Fruit fly (Drosophila melanogaster) Kc167 (cell line): ENCODE results near the gene Rabex-5.
"Not testable (repeated sequence)": the region's sequence is repeated elsewhere in the genome, so short reads cannot be mapped to it uniquely, and the experiment has no call there.

ENCODE experiments used
- Myc ChIP-seq: fragments of >200 bp; optimal IDR thresholded peaks from 2 replicates; lab custom pipeline; 2017; ENCODE audit warnings: missing external identifiers
- Sin3A ChIP-seq: fragments of >200 bp; optimal IDR thresholded peaks from 2 replicates; lab custom pipeline; 2018; ENCODE audit warnings: missing external identifiers
- h ChIP-seq: fragments of >200 bp; optimal IDR thresholded peaks from 3 replicates; lab custom pipeline; 2018; ENCODE audit warnings: missing external identifiers
- insv ChIP-seq: fragments of >200 bp; optimal IDR thresholded peaks from 3 replicates; lab custom pipeline; 2018; ENCODE audit warnings: missing external identifiers
- psq ChIP-seq: fragments of >200 bp; optimal IDR thresholded peaks from 2 replicates; lab custom pipeline; 2017; ENCODE audit warnings: missing external identifiers
- ttk ChIP-seq: sonication (Bioruptor generic); optimal IDR thresholded peaks from 2 replicates; lab custom pipeline; 2017; ENCODE audit warnings: missing external identifiers

Rabex-5 gene

DNA sequence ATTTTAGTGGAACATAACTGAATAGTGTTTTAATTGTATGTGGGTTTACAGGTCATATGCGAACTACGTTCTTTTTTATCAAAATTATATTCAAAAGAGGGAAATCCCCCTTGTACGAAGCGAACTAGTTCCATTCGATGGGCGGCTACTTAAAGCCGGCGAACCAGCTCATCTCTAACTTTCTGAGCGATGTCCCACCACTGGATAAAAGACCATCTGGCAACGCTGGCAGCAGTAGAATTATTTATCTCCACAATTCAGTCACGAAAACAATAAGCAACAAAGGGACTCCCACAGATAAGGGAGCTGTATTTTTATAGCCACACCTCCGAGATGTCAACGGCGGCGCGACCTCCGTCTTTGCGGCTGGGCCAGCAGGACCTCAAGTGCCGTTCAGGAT lies at the start of gene Rabex-5:
TSS of gene Rabex-5 (plus strand) at position 221 of the 400 bp plus-strand sequence.
- TF ChIP-seq psq (lab: Kevin White, UChicago) (no peak), insv (lab: Kevin White, UChicago) (no peak), Sin3A (lab: Kevin White, UChicago) (no peak), ttk (lab: Kevin White, UChicago) (no peak), h (lab: Kevin White, UChicago) (no peak), Myc (lab: Kevin White, UChicago) (no peak)

DNA sequence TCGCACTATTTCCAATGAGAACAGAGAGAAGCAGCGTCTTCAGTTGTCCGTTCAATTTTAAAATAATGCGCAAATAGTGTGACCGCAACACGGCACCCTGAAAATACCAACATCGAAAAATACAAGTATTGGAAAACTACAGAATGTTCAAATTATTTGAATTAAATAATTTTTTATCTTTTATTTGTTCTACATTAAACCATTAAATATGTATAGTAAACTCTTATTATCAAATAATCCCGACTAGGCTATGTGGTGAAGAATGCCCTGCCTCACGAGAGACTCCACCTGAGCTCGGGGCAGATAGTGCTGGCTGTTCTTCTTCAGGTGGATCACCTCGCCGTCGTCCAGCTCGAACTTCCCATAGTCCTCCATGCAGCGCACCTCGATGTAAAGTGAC lies 48.9 kb upstream of the Rabex-5 start, which contains the start of gene CG32318:
TSS of gene CG32318 (minus strand) at position 101 of the 400 bp plus-strand sequence.
- not testable (repeated sequence) for TF ChIP-seq ttk, psq, insv (lab: Kevin White, UChicago)

DNA sequence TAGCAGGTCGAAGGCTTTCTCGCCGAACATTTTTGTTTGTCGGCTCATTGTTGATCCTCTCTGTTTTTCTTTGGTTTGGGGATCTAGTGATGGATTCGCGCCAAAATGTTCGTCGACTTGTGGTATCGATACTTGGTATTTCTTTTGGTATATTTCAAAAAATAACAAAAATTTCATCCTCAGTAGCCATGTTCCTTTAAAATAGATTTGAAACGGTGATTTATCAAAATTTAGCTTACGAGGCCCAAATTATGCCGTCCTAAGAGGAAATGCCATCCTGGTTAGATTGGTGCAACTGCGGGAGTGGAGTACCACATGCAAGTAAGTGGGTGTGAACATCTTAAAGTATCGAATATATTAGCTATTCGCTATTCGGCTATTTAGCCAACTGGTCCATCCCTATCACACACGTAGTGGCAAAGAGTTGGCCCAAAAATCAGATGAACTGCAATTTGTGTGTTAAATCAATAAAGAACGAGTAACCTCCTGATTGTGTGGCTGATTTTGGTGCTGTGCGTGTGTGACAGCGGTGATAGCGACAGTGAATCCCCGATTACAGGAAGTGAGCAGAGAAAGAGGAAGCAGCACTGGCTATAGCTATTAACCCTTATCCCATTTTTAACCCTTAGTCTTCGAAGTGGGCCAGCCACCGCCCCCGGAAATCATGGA lies 48.0 kb upstream of the Rabex-5 start, which contains the start of the genes Psf1 and Sac1:
TSS of gene Psf1 (minus strand) at position 51 of the 669 bp plus-strand sequence.
TSS of gene Sac1 (plus strand) at position 191 of the 669 bp plus-strand sequence.
- TF ChIP-seq h (lab: Kevin White, UChicago) (no peak), Sin3A (lab: Kevin White, UChicago) (no peak), insv (lab: Kevin White, UChicago) (no peak), Myc (lab: Kevin White, UChicago) (no peak), ttk (lab: Kevin White, UChicago) (no peak), psq (lab: Kevin White, UChicago) (no peak)

dm6 chr3L:1250396-1250795 lies 45.3 kb upstream of the Rabex-5 start, which contains the start of gene Bfc:
TSS of gene Bfc (plus strand) at chr3L:1250696.
- no peak for TF ChIP-seq ttk (lab: Kevin White, UChicago)
- no peak for TF ChIP-seq insv (lab: Kevin White, UChicago)
- no peak for TF ChIP-seq psq (lab: Kevin White, UChicago)
- TF ChIP-seq Myc (lab: Kevin White, UChicago), result no peak
- TF ChIP-seq h (lab: Kevin White, UChicago), result no peak
- TF ChIP-seq Sin3A (lab: Kevin White, UChicago), result no peak

- TF ChIP-seq h (lab: Kevin White, UChicago), result no peak
- TF ChIP-seq psq (lab: Kevin White, UChicago), result no peak
- TF ChIP-seq insv (lab: Kevin White, UChicago), result no peak
- no peak for TF ChIP-seq Sin3A (lab: Kevin White, UChicago)
- no peak for TF ChIP-seq ttk (lab: Kevin White, UChicago)
- no peak for TF ChIP-seq Myc (lab: Kevin White, UChicago)
These were observed 44.0 kb upstream of the Rabex-5 start, which contains the start of the genes CG9130 and CG9133 for dm6 chr3L:1251712-1252111. TSS of gene CG9130 (plus strand) at chr3L:1252012. TSS of gene CG9133 (plus strand) at chr3L:1252012.

DNA sequence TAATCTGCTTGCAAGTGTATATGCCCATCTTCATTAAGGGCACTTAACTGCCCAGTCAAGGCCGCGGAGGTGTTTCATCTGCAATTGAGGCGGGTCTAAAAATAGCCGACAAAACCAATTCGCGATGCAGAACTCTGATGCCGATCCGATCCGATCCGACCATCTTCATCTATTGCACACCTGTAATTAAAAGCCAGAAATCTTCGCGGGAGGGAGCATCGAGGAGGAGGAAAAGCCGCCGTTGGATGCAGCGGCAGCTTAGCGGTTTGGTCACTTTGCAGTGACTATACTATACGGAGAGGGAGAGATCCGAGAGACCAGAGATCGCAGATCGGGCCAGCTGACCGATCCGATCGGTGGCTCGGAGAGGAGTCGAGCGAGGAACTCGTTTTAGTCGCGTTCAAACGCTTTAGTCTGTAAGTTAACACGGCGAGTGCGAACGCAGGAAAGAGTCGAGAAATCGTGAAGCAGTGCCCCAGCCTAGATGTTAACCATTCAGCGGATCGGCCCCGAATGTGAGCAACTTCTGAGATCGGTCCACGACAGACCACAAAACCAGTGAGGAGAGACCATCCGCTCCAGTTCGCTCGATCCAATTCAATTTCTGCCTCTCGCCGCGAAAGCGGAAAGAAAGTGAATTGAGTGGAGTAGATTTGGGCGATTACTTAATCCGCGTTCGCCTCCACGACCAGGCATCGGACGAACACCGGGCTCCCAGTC lies 39.5 kb upstream of the Rabex-5 start, which contains the start of gene tfc:
TSS of gene tfc (plus strand) at position 389 of the 720 bp plus-strand sequence.
- no peak for TF ChIP-seq insv (lab: Kevin White, UChicago)
- TF ChIP-seq h (lab: Kevin White, UChicago), result no peak
- no peak for TF ChIP-seq Myc (lab: Kevin White, UChicago)
- TF ChIP-seq psq (lab: Kevin White, UChicago), result no peak
- no peak for TF ChIP-seq Sin3A (lab: Kevin White, UChicago)
- TF ChIP-seq ttk (lab: Kevin White, UChicago), result no peak

dm6 chr3L:1258547-1258946 lies 37.2 kb upstream of the Rabex-5 start:
- TF ChIP-seq psq (lab: Kevin White, UChicago), result no peak
- no peak for TF ChIP-seq ttk (lab: Kevin White, UChicago)
- no peak for TF ChIP-seq insv (lab: Kevin White, UChicago)
- no peak for TF ChIP-seq h (lab: Kevin White, UChicago)
- TF ChIP-seq Myc (lab: Kevin White, UChicago), result no peak
- TF ChIP-seq Sin3A (lab: Kevin White, UChicago), result no peak

DNA sequence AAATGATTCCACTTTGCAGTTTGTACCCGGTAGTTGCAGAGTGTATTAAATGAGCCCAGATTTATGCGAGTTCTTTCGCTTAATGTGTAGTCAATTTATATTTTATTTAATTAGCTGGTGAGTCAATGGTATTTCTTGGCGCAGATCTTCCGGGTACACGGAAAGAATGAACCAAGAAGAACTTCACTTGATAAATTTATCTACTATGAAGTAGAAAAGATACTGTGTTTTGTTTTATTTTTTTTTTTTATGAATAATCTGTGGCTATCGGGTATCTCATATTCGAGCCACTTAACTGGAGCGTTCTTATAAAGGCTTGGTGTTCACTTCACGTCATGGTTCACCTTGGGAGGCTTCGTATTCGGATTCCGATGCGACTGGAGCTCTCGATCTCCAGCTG lies 30.7 kb upstream of the Rabex-5 start:
- no peak for TF ChIP-seq ttk (lab: Kevin White, UChicago)
- no peak for TF ChIP-seq h (lab: Kevin White, UChicago)
- TF ChIP-seq Myc (lab: Kevin White, UChicago), result no peak
- TF ChIP-seq psq (lab: Kevin White, UChicago), result no peak
- TF ChIP-seq Sin3A (lab: Kevin White, UChicago), result no peak
- no peak for TF ChIP-seq insv (lab: Kevin White, UChicago)

dm6 chr3L:1265423-1266002 lies 30.2 kb upstream of the Rabex-5 start:
- TF ChIP-seq Sin3A (lab: Kevin White, UChicago) (no peak), ttk (lab: Kevin White, UChicago) (no peak), insv (lab: Kevin White, UChicago) (no peak), h (lab: Kevin White, UChicago) (no peak), psq (lab: Kevin White, UChicago) (no peak), Myc (lab: Kevin White, UChicago) (no peak)

DNA sequence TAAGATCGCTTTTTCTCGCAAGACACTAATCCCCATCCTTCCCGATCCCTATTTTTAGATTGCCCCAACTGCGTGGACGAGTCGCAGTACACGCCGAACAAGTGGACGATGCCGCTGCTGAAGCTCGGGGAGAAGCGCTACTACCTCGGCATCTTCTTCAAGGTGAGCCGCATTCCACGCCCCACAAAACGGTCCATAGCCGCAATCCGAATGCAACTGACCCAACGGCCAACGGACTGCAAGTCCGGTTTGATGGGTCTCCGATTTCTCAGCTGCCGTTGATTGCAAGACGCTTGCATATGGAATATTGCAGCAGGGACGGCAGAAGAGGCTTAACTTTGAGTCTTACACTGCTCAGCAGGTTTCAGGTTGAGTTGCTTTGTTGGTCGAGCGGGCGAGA lies 26.7 kb upstream of the Rabex-5 start:
- TF ChIP-seq Sin3A (lab: Kevin White, UChicago) (no peak), h (lab: Kevin White, UChicago) (no peak)

dm6 chr3L:1275767-1276166 lies 19.9 kb upstream of the Rabex-5 start, which contains the start of gene CG32333:
TSS of gene CG32333 (plus strand) at chr3L:1275956.
- no peak for TF ChIP-seq h (lab: Kevin White, UChicago)
- no peak for TF ChIP-seq psq (lab: Kevin White, UChicago)
- TF ChIP-seq insv (lab: Kevin White, UChicago), result no peak
- TF ChIP-seq ttk (lab: Kevin White, UChicago), result no peak
- TF ChIP-seq Myc (lab: Kevin White, UChicago), result no peak
- no peak for TF ChIP-seq Sin3A (lab: Kevin White, UChicago)
